Worm (Caenorhabditis elegans) whole organism, late embryonic: Measurements from ENCODE around the gene fbxa-19.
"Not testable (repeated sequence)": the region's sequence is repeated elsewhere in the genome, so short reads cannot be mapped to it uniquely, and the experiment has no call there.

Experiments
- C08G9.2 ChIP-seq: sonication (generic microtip); optimal IDR thresholded peaks from 2 replicates; lab custom pipeline; 2016; ENCODE audit warnings: mild to moderate bottlenecking, missing genetic modification characterization, moderate library complexity, missing compliant biosample characterization
- C38D4.7 ChIP-seq: fragments of 200-800 bp; sonication (Bioruptor generic); optimal IDR thresholded peaks from 2 replicates; lab custom pipeline; 2018; ENCODE audit warnings: mild to moderate bottlenecking, missing genetic modification characterization, moderate library complexity, missing compliant biosample characterization
- F13H6.1 ChIP-seq: sonication (generic microtip); optimal IDR thresholded peaks from 2 replicates; lab custom pipeline; 2016; ENCODE audit warnings: missing genetic modification characterization, missing compliant biosample characterization
- K02D7.2 ChIP-seq: sonication (generic microtip); optimal IDR thresholded peaks from 2 replicates; lab custom pipeline; 2017; ENCODE audit warnings: mild to moderate bottlenecking, missing genetic modification characterization, missing compliant biosample characterization
- K09A11.1 ChIP-seq: sonication (generic microtip); optimal IDR thresholded peaks from 2 replicates; lab custom pipeline; 2017; ENCODE audit warnings: antibody characterized with exemption, mild to moderate bottlenecking, missing genetic modification characterization, missing compliant biosample characterization; ENCODE audit not compliant: insufficient read depth
- T23F11.4 ChIP-seq: fragments of 200-800 bp; sonication (Bioruptor generic); optimal IDR thresholded peaks from 2 replicates; lab custom pipeline; 2018; ENCODE audit warnings: mild to moderate bottlenecking, missing genetic modification characterization, missing compliant biosample characterization
- ahr-1 ChIP-seq: sonication (generic microtip); optimal IDR thresholded peaks from 2 replicates; lab custom pipeline; 2016; ENCODE audit warnings: missing genetic modification characterization, missing compliant biosample characterization
- ceh-19 ChIP-seq: fragments of 200-800 bp; sonication (Bioruptor generic); optimal IDR thresholded peaks from 2 replicates; lab custom pipeline; 2018; ENCODE audit warnings: mild to moderate bottlenecking, missing genetic modification characterization, missing compliant biosample characterization
- ceh-2 ChIP-seq: sonication (generic microtip); optimal IDR thresholded peaks from 2 replicates; lab custom pipeline; 2016; ENCODE audit warnings: missing genotype, missing genetic modification characterization, missing compliant biosample characterization
- ceh-24 ChIP-seq: sonication (generic microtip); optimal IDR thresholded peaks from 2 replicates; lab custom pipeline; 2016; ENCODE audit warnings: mild to moderate bottlenecking, missing genetic modification characterization, missing compliant biosample characterization
- ceh-30 ChIP-seq: fragments of 150-350 bp; optimal IDR thresholded peaks from 2 replicates; lab custom pipeline; 2014; ENCODE audit warnings: missing biosample characterization, missing genetic modification characterization
- ceh-34 ChIP-seq: sonication (generic microtip); optimal IDR thresholded peaks from 2 replicates; lab custom pipeline; 2016; ENCODE audit warnings: mild to moderate bottlenecking, missing genetic modification characterization, missing compliant biosample characterization
- ceh-45 ChIP-seq: fragments of 200-800 bp; sonication (Bioruptor generic); IDR thresholded peaks from 2 replicates; pipeline ENCODE4 v1.3.6; 2022; ENCODE audit warnings: missing genetic modification reagents, missing genetic modification characterization, missing compliant biosample characterization
- ceh-6 ChIP-seq: fragments of 200-800 bp; sonication (Bioruptor generic); optimal IDR thresholded peaks from 2 replicates; lab custom pipeline; 2018; ENCODE audit warnings: mild to moderate bottlenecking, missing genetic modification characterization, missing compliant biosample characterization
- dmd-4 ChIP-seq: sonication (generic microtip); optimal IDR thresholded peaks from 2 replicates; lab custom pipeline; 2016; ENCODE audit warnings: borderline replicate concordance, missing genetic modification characterization, missing compliant biosample characterization
- dve-1 ChIP-seq: sonication (generic microtip); optimal IDR thresholded peaks from 2 replicates; lab custom pipeline; 2017; ENCODE audit warnings: antibody characterized with exemption, mild to moderate bottlenecking, missing genetic modification characterization, missing compliant biosample characterization
- elt-4 ChIP-seq: sonication (generic microtip); optimal IDR thresholded peaks from 2 replicates; lab custom pipeline; 2016; ENCODE audit warnings: missing genetic modification characterization, missing compliant biosample characterization
- fkh-6 ChIP-seq: sonication (generic microtip); optimal IDR thresholded peaks from 2 replicates; lab custom pipeline; 2016; ENCODE audit warnings: missing genetic modification characterization, missing compliant biosample characterization
- gmeb-2 ChIP-seq: sonication (generic microtip); optimal IDR thresholded peaks from 2 replicates; lab custom pipeline; 2016; ENCODE audit warnings: missing genetic modification characterization, inconsistent platforms, missing compliant biosample characterization
- hlh-13 ChIP-seq: fragments of 200-800 bp; sonication (Bioruptor generic); optimal IDR thresholded peaks from 2 replicates; lab custom pipeline; 2018; ENCODE audit warnings: mild to moderate bottlenecking, missing genetic modification characterization, missing compliant biosample characterization
- hlh-15 ChIP-seq: sonication (generic microtip); optimal IDR thresholded peaks from 2 replicates; lab custom pipeline; 2016; ENCODE audit warnings: missing genetic modification characterization, missing compliant biosample characterization
- hlh-6 ChIP-seq: sonication (generic microtip); optimal IDR thresholded peaks from 2 replicates; lab custom pipeline; 2016; ENCODE audit warnings: missing genotype, missing genetic modification characterization, missing compliant biosample characterization
- nhr-11 ChIP-seq: fragments of 150-350 bp; optimal IDR thresholded peaks from 2 replicates; lab custom pipeline; 2014; ENCODE audit warnings: missing biosample characterization, missing genetic modification characterization
- npax-4 ChIP-seq: sonication (generic microtip); optimal IDR thresholded peaks from 2 replicates; lab custom pipeline; 2016; ENCODE audit warnings: missing genetic modification characterization, missing compliant biosample characterization
- rnt-1 ChIP-seq: sonication (generic microtip); optimal IDR thresholded peaks from 2 replicates; lab custom pipeline; 2016; ENCODE audit warnings: missing genetic modification characterization, missing compliant biosample characterization
- sdc-2 ChIP-seq: sonication (generic microtip); optimal IDR thresholded peaks from 2 replicates; lab custom pipeline; 2016; ENCODE audit warnings: missing genotype, missing genetic modification characterization, missing compliant biosample characterization
- sox-2 ChIP-seq: fragments of 200-800 bp; sonication (Bioruptor generic); IDR thresholded peaks from 2 replicates; pipeline ENCODE4 v1.3.6; 2022; ENCODE audit warnings: missing genetic modification reagents, missing genetic modification characterization, missing compliant biosample characterization
- sox-4 ChIP-seq: sonication (generic microtip); optimal IDR thresholded peaks from 2 replicates; lab custom pipeline; 2017; ENCODE audit warnings: mild to moderate bottlenecking, missing genetic modification characterization, inconsistent platforms, missing compliant biosample characterization
- tbx-2 ChIP-seq: sonication (generic microtip); optimal IDR thresholded peaks from 2 replicates; lab custom pipeline; 2016; ENCODE audit warnings: missing genetic modification characterization, missing compliant biosample characterization
- tbx-7 ChIP-seq: sonication (generic microtip); optimal IDR thresholded peaks from 2 replicates; lab custom pipeline; 2016; ENCODE audit warnings: missing genotype, missing genetic modification characterization, missing compliant biosample characterization
- unc-3 ChIP-seq, 2 experiments: fragments of 200-800 bp in 1 of 2; sonication (Bioruptor generic) in 1 of 2; sonication (generic microtip) in 1 of 2; conservative IDR thresholded peaks in 1 of 2; optimal IDR thresholded peaks in 1 of 2; 2 replicates each; pipeline versions ENCODE4 v1.3.6 to Lab custom; 2016 to 2022; ENCODE audit warnings: missing compliant biosample characterization in 2 of 2, missing genetic modification characterization in 2 of 2, missing genetic modification reagents in 1 of 2
- unc-42 ChIP-seq: sonication (generic microtip); optimal IDR thresholded peaks from 2 replicates; lab custom pipeline; 2016; ENCODE audit warnings: missing genotype, missing genetic modification characterization, missing compliant biosample characterization
- unc-86 ChIP-seq: sonication (generic microtip); optimal IDR thresholded peaks from 2 replicates; lab custom pipeline; 2016; ENCODE audit warnings: missing genetic modification characterization, missing compliant biosample characterization
- zip-5 ChIP-seq: sonication (generic microtip); optimal IDR thresholded peaks from 2 replicates; lab custom pipeline; 2016; ENCODE audit warnings: missing genetic modification characterization, missing compliant biosample characterization

fbxa-19 gene

ce11 chrIII:1349313-1349712 lies 34.1 kb downstream of the fbxa-19 start, which contains the start of gene fbxa-25:
Gene fbxa-25, minus strand, starts transcription at chrIII:1349450.
- no peak for TF ChIP-seq ceh-45
- no peak for TF ChIP-seq fkh-6 (tag; lab: Kevin White, UChicago)
- no peak for TF ChIP-seq nhr-11 (tag; lab: Kevin White, UChicago)
- TF ChIP-seq C08G9.2: no peak
- no peak for TF ChIP-seq ceh-24 (tag; lab: Kevin White, UChicago)
- TF ChIP-seq unc-86 (tag; lab: Kevin White, UChicago): no peak
- no peak for TF ChIP-seq sdc-2 (tag; lab: Kevin White, UChicago)
- TF ChIP-seq zip-5: no peak
- no peak for TF ChIP-seq sox-2 (GFP tag; lab: Robert Waterston, UW)

- TF ChIP-seq ceh-6 (GFP tag; lab: Kevin White, UChicago) (no peak), hlh-6 (no peak), ceh-2 (no peak), ahr-1 (tag; lab: Kevin White, UChicago) (no peak), tbx-2 (tag; lab: Kevin White, UChicago) (no peak), ceh-34 (no peak), gmeb-2 (tag; lab: Kevin White, UChicago) (no peak), C38D4.7 (GFP tag; lab: Kevin White, UChicago) (no peak)
Measured at ce11 chrIII:1350745-1351144, 35.5 kb downstream of the fbxa-19 start, which contains the start of gene Y82E9BL.3. Gene Y82E9BL.3, minus strand, starts transcription at chrIII:1350845.

- TF ChIP-seq nhr-11 (tag; lab: Kevin White, UChicago) (no peak), unc-3 (GFP tag; conservative IDR thresholded peaks at IDR 0.05; lab: Robert Waterston, UW) (no peak), unc-3 (tag; optimal IDR thresholded peaks at IDR 0.05; lab: Kevin White, UChicago) (no peak), C08G9.2 (no peak), sox-4 (tag; lab: Kevin White, UChicago) (no peak), elt-4 (no peak), hlh-15 (no peak), unc-42 (tag; lab: Kevin White, UChicago) (no peak), K02D7.2 (tag; lab: Kevin White, UChicago) (no peak), ceh-30 (no peak), npax-4 (tag; lab: Kevin White, UChicago) (no peak), T23F11.4 (GFP tag; lab: Kevin White, UChicago) (no peak), K09A11.1 (tag; lab: Kevin White, UChicago) (no peak), ceh-19 (no peak), tbx-7 (tag; lab: Kevin White, UChicago) (no peak), dmd-4 (tag; lab: Kevin White, UChicago) (no peak), F13H6.1 (tag; lab: Kevin White, UChicago) (no peak), rnt-1 (tag; lab: Kevin White, UChicago) (no peak), dve-1 (tag; lab: Kevin White, UChicago) (no peak), hlh-13 (GFP tag; lab: Kevin White, UChicago) (no peak), sdc-2 (tag; lab: Kevin White, UChicago) (no peak)
- TF ChIP-seq, all 69 proteins: peak for 0
Measured at ce11 chrIII:1354523-1354922, 39.3 kb downstream of the fbxa-19 start.

- no peak for TF ChIP-seq ceh-19
Measured at ce11 chrIII:1355320-1355719, 40.1 kb downstream of the fbxa-19 start, which contains the start of gene Y82E9BL.1. Gene Y82E9BL.1, minus strand, starts transcription at chrIII:1355420.

- not testable (repeated sequence) for TF ChIP-seq ceh-19; sox-4 (tag; lab: Kevin White, UChicago); sdc-2 (tag; lab: Kevin White, UChicago)
Measured at ce11 chrIII:1357973-1358372, 42.8 kb downstream of the fbxa-19 start, which contains the start of gene Y82E9BR.8. Gene Y82E9BR.8, minus strand, starts transcription at chrIII:1358073.
